Worm (Caenorhabditis elegans): Measurements from ENCODE around the gene pqbp-1.1.

DNA sequence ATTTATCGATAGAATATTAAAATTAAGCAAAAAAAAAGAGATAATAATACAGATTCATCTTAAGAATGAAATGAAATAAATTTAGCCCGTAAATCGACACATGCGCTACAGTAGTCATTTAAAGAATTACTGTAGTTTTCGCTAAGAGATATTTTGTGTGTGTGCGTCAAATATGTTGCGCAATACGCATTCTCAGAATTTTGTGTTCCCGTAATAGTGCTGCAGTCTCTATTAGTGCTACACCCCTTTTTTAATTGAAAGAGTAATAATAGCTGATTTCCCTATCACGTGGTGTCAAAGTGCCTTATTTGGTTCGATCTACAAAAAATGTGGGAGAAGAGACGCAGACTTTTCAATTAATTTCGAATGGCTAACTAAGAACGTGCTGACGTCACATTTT is 17.2 kb downstream of the pqbp-1.1 start:
- no peak for TF ChIP-seq klf-2 (GFP tag; conservative IDR thresholded peaks at IDR 0.05)
- TF ChIP-seq cog-1 (tag; optimal IDR thresholded peaks at IDR 0.05), result no peak
- TF ChIP-seq ztf-29 (GFP tag; IDR thresholded peaks at IDR 0.05), result no peak
- no peak for TF ChIP-seq med-1 (GFP tag; optimal IDR thresholded peaks at IDR 0.05; ENCODE audit: insufficient read depth)
- TF ChIP-seq flt-1 (GFP tag; IDR thresholded peaks at IDR 0.05), result no peak
- TF ChIP-seq tab-1 (GFP tag; IDR thresholded peaks at IDR 0.05), result no peak
- no peak for TF ChIP-seq ztf-23 (GFP tag; IDR thresholded peaks at IDR 0.05)
- TF ChIP-seq T22C8.4 (GFP tag; IDR thresholded peaks at IDR 0.05), result no peak

All from whole organism, midembryonic.